Worm (Caenorhabditis elegans) whole organism, early embryonic: ENCODE results near the gene F25B5.5.

Experiments
- B0310.2 ChIP-seq: sonication (generic microtip); optimal IDR thresholded peaks from 2 replicates; lab custom pipeline; 2016; ENCODE audit warnings: mild to moderate bottlenecking, missing genetic modification characterization, missing compliant biosample characterization
- F13C5.2 ChIP-seq: sonication (generic microtip); optimal IDR thresholded peaks from 2 replicates; lab custom pipeline; 2017; ENCODE audit warnings: mild to moderate bottlenecking, missing genetic modification characterization, inconsistent platforms, missing compliant biosample characterization
- aly-1 ChIP-seq: sonication (generic microtip); optimal IDR thresholded peaks from 2 replicates; lab custom pipeline; 2016; ENCODE audit warnings: missing genetic modification characterization, missing compliant biosample characterization
- ama-1 ChIP-seq: fragments of 150-350 bp; optimal IDR thresholded peaks from 2 replicates; lab custom pipeline; 2014
- ceh-13 ChIP-seq: fragments of 200-800 bp; sonication (Bioruptor generic); optimal IDR thresholded peaks from 2 replicates; lab custom pipeline; 2018; ENCODE audit warnings: mild to moderate bottlenecking, missing genetic modification characterization, missing compliant biosample characterization
- ceh-36 ChIP-seq: sonication (generic microtip); optimal IDR thresholded peaks from 2 replicates; lab custom pipeline; 2016; ENCODE audit warnings: missing genetic modification characterization, inconsistent platforms, missing compliant biosample characterization
- ets-7 ChIP-seq: sonication (generic microtip); optimal IDR thresholded peaks from 2 replicates; lab custom pipeline; 2016; ENCODE audit warnings: missing genotype, missing genetic modification characterization, missing compliant biosample characterization
- flt-1 ChIP-seq: fragments of 200-800 bp; sonication (Bioruptor generic); IDR thresholded peaks from 2 replicates; pipeline ENCODE4 v1.3.6; 2022; ENCODE audit warnings: missing genetic modification characterization, missing compliant biosample characterization
- hmbx-1 ChIP-seq: sonication (generic microtip); optimal IDR thresholded peaks from 2 replicates; lab custom pipeline; 2016; ENCODE audit warnings: mild to moderate bottlenecking, missing genetic modification characterization, missing compliant biosample characterization
- hmg-4 ChIP-seq: fragments of 200-800 bp; sonication (Bioruptor generic); optimal IDR thresholded peaks from 2 replicates; lab custom pipeline; 2018; ENCODE audit warnings: mild to moderate bottlenecking, missing genetic modification characterization, missing compliant biosample characterization
- hnd-1 ChIP-seq: sonication (generic microtip); optimal IDR thresholded peaks from 2 replicates; lab custom pipeline; 2016; ENCODE audit warnings: missing genetic modification characterization, missing compliant biosample characterization
- pes-1 ChIP-seq: fragments of 200-800 bp; sonication (Bioruptor generic); IDR thresholded peaks from 2 replicates; pipeline ENCODE4 v1.3.6; 2022; ENCODE audit warnings: missing genetic modification reagents, missing genetic modification characterization, missing compliant biosample characterization
- scrt-1 ChIP-seq: fragments of 200-800 bp; sonication (Bioruptor generic); IDR thresholded peaks from 2 replicates; pipeline ENCODE4 v1.3.6; 2022; ENCODE audit warnings: missing genetic modification characterization, missing compliant biosample characterization
- sea-1 ChIP-seq: fragments of 200-800 bp; sonication (Bioruptor generic); conservative IDR thresholded peaks from 2 replicates; pipeline ENCODE4 v1.3.6; 2022; ENCODE audit warnings: missing genetic modification characterization, missing compliant biosample characterization
- tbx-11 ChIP-seq: fragments of 200-800 bp; sonication (Bioruptor generic); IDR thresholded peaks from 2 replicates; pipeline ENCODE4 v1.3.6; 2022; ENCODE audit warnings: missing genetic modification characterization, missing compliant biosample characterization
- tbx-37 ChIP-seq: fragments of 200-800 bp; sonication (Bioruptor generic); conservative IDR thresholded peaks from 2 replicates; pipeline ENCODE4 v1.3.6; 2022; ENCODE audit warnings: missing genetic modification reagents, missing genetic modification characterization, missing compliant biosample characterization
- tra-4 ChIP-seq: sonication (generic microtip); optimal IDR thresholded peaks from 2 replicates; lab custom pipeline; 2017; ENCODE audit warnings: missing genetic modification characterization, missing compliant biosample characterization

Gene F25B5.5

ce11 chrIII:5953041-5953912 lies 7.4 kb upstream of the F25B5.5 start:
- TF ChIP-seq ama-1 (no peak), tbx-11 (GFP tag; lab: Robert Waterston, UW) (no peak), tra-4 (tag; lab: Kevin White, UChicago) (no peak), tbx-37 (GFP tag; lab: Robert Waterston, UW) (no peak), scrt-1 (GFP tag; lab: Robert Waterston, UW) (no peak), hmbx-1 (tag; lab: Kevin White, UChicago) (no peak), ceh-13 (no peak), F13C5.2 (no peak), sea-1 (no peak), pes-1 (no peak), ceh-36 (tag; lab: Kevin White, UChicago) (no peak), hnd-1 (tag; lab: Kevin White, UChicago) (no peak), hmg-4 (GFP tag; lab: Kevin White, UChicago) (no peak), aly-1 (no peak), flt-1 (no peak), ets-7 (tag; lab: Kevin White, UChicago) (no peak), B0310.2 (tag; lab: Kevin White, UChicago) (no peak)

DNA sequence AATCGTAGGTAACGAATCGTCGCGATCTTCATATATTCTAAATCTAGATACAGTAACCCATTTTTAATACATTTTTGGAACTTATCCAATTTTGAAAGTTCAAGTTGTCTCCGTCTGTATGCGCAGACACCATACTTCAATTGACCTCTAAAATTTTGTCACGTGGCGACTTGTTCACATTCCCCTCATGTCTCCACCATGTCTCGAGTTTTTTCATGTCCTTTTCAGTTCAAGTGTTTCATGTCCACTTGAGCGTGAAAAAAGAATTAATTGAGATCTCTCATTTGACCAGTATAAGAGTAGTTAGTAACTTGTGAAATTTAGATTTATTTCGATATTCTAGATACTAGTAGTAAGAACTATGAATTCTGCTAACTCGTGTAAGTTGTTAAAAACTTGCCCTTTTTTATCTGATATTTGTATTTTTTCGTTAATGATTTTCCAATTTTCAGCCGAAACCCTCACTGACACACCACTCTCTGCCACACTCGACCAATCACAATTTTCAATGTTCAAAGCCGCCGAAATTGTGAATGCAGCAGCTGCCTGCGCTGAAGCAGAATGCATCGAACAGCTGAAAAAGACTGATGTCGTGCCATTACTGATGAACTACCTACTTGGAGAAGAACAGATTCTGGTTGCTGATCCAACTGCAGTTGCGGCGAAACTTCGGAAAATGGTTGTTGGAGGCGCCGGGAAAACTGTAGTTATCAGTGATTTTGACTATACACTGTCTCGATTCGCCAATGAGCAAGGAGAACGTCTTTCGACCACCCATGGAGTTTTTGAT lies 5.9 kb upstream of the F25B5.5 start:
- TF ChIP-seq pes-1 (no peak), tbx-37 (GFP tag; lab: Robert Waterston, UW) (no peak), flt-1 (no peak), aly-1 (no peak), B0310.2 (tag; lab: Kevin White, UChicago) (no peak), ama-1 (no peak), hmbx-1 (tag; lab: Kevin White, UChicago) (no peak), ceh-13 (no peak), tra-4 (tag; lab: Kevin White, UChicago) (no peak), scrt-1 (GFP tag; lab: Robert Waterston, UW) (no peak), ceh-36 (tag; lab: Kevin White, UChicago) (no peak), F13C5.2 (no peak), hmg-4 (GFP tag; lab: Kevin White, UChicago) (no peak), ets-7 (tag; lab: Kevin White, UChicago) (no peak), sea-1 (no peak), hnd-1 (tag; lab: Kevin White, UChicago) (no peak), tbx-11 (GFP tag; lab: Robert Waterston, UW) (no peak)

- TF ChIP-seq tbx-37 (GFP tag; lab: Robert Waterston, UW) (no peak), B0310.2 (tag; lab: Kevin White, UChicago) (no peak), pes-1 (no peak)
Measured at ce11 chrIII:5950756-5951345, 4.9 kb upstream of the F25B5.5 start.

- TF ChIP-seq tbx-11 (GFP tag; lab: Robert Waterston, UW) = no peak
- no peak for TF ChIP-seq hnd-1 (tag; lab: Kevin White, UChicago)
Measured at ce11 chrIII:5949817-5950216, 3.9 kb upstream of the F25B5.5 start.

- TF ChIP-seq tbx-11 (GFP tag; lab: Robert Waterston, UW) (no peak), tbx-37 (GFP tag; lab: Robert Waterston, UW) (no peak), ceh-13 (no peak), hnd-1 (tag; lab: Kevin White, UChicago) (no peak), aly-1 (no peak), hmg-4 (GFP tag; lab: Kevin White, UChicago) (no peak), flt-1 (no peak), sea-1 (no peak), ama-1 (no peak), ets-7 (tag; lab: Kevin White, UChicago) (no peak), hmbx-1 (tag; lab: Kevin White, UChicago) (no peak), scrt-1 (GFP tag; lab: Robert Waterston, UW) (no peak), pes-1 (no peak), ceh-36 (tag; lab: Kevin White, UChicago) (no peak), tra-4 (tag; lab: Kevin White, UChicago) (no peak)
Measured at ce11 chrIII:5948986-5949385, 3.1 kb upstream of the F25B5.5 start.

ce11 chrIII:5948162-5948933 lies 2.4 kb upstream of the F25B5.5 start, which contains the start of the genes F25B5.6 and F25B5.3:
Gene F25B5.6, minus strand, starts transcription at chrIII:5948733.
Gene F25B5.3, plus strand, starts transcription at chrIII:5948883.
- TF ChIP-seq aly-1 (no peak), tbx-37 (GFP tag; lab: Robert Waterston, UW) (no peak), B0310.2 (tag; lab: Kevin White, UChicago) (no peak), hmg-4 (GFP tag; lab: Kevin White, UChicago) (no peak), sea-1 (no peak), flt-1 (no peak), F13C5.2 (no peak), tra-4 (tag; lab: Kevin White, UChicago) (no peak)
